Fruit fly (Drosophila melanogaster): ENCODE data around the gene Gr64c.

- TF ChIP-seq h (GFP tag; optimal IDR thresholded peaks at IDR 0.05) (no peak), Rel (GFP tag; optimal IDR thresholded peaks at IDR 0.05) (no peak), Rel (tag; optimal IDR thresholded peaks at IDR 0.05) (no peak), CrebA (GFP tag; optimal IDR thresholded peaks at IDR 0.05; ENCODE audit: borderline replicate concordance) (no peak), ey (GFP tag; optimal IDR thresholded peaks at IDR 0.05) (no peak), Dfd (GFP tag; optimal IDR thresholded peaks at IDR 0.05) (no peak), Mio (GFP tag; optimal IDR thresholded peaks at IDR 0.05) (no peak), Vsx2 (GFP tag; optimal IDR thresholded peaks at IDR 0.05; ENCODE audit: partially characterized antibody) (no peak)
These were observed 48.5 kb downstream of the Gr64c start for dm6 chr3L:4076907-4077306.
